Worm (Caenorhabditis elegans) whole organism, young adult: ENCODE measurements around the gene unc-43.

Source experiments
- B0261.1 ChIP-seq: sonication (generic microtip); optimal IDR thresholded peaks from 2 replicates; lab custom pipeline; 2016; ENCODE audit warnings: mild to moderate bottlenecking, missing genetic modification characterization, moderate library complexity, missing compliant biosample characterization
- C06A6.2 ChIP-seq: fragments of 200-800 bp; sonication (Bioruptor generic); conservative IDR thresholded peaks from 2 replicates; pipeline ENCODE4 v1.3.6; 2022; ENCODE audit warnings: missing genetic modification characterization, missing compliant biosample characterization
- F49E8.2 ChIP-seq: sonication (generic microtip); optimal IDR thresholded peaks from 3 replicates; lab custom pipeline; 2017; ENCODE audit warnings: missing genetic modification characterization, mild to moderate bottlenecking, missing compliant biosample characterization, antibody characterized with exemption, moderate library complexity; ENCODE audit not compliant: insufficient read depth
- K12H6.12 ChIP-seq: fragments of 200-800 bp; sonication (Bioruptor generic); optimal IDR thresholded peaks from 2 replicates; lab custom pipeline; 2018; ENCODE audit warnings: mild to moderate bottlenecking, missing genetic modification characterization, missing compliant biosample characterization
- T26A5.8 ChIP-seq: sonication (generic microtip); optimal IDR thresholded peaks from 2 replicates; lab custom pipeline; 2016; ENCODE audit warnings: missing genetic modification characterization, missing compliant biosample characterization
- Y56A3A.18 ChIP-seq: fragments of 200-800 bp; sonication (Bioruptor generic); IDR thresholded peaks from 2 replicates; pipeline ENCODE4 v1.3.6; 2022; ENCODE audit warnings: missing genetic modification reagents, missing genetic modification characterization, missing compliant biosample characterization
- Y79H2A.3 ChIP-seq: fragments of 200-800 bp; sonication (Bioruptor generic); conservative IDR thresholded peaks from 2 replicates; pipeline ENCODE4 v1.3.6; 2022; ENCODE audit warnings: missing genetic modification reagents, missing genetic modification characterization, missing compliant biosample characterization
- Y95B8A.8 ChIP-seq: fragments of 200-800 bp; sonication (Bioruptor generic); IDR thresholded peaks from 2 replicates; pipeline ENCODE4 v1.3.6; 2022; ENCODE audit warnings: missing genetic modification reagents, missing genetic modification characterization, missing compliant biosample characterization
- aptf-2 ChIP-seq: fragments of 200-800 bp; sonication (Bioruptor generic); conservative IDR thresholded peaks from 2 replicates; pipeline ENCODE4 v1.3.6; 2022; ENCODE audit warnings: missing genetic modification reagents, missing genetic modification characterization, missing compliant biosample characterization
- attf-5 ChIP-seq: fragments of 200-800 bp; sonication (Bioruptor generic); optimal IDR thresholded peaks from 2 replicates; lab custom pipeline; 2018; ENCODE audit warnings: mild to moderate bottlenecking, missing genetic modification characterization, missing compliant biosample characterization
- bed-1 ChIP-seq: fragments of 200-800 bp; sonication (Bioruptor generic); IDR thresholded peaks from 2 replicates; pipeline ENCODE4 v1.3.6; 2022; ENCODE audit warnings: missing genetic modification reagents, missing genetic modification characterization, missing compliant biosample characterization
- bed-2 ChIP-seq: fragments of 200-800 bp; sonication (Bioruptor generic); IDR thresholded peaks from 2 replicates; pipeline ENCODE4 v1.3.6; 2022; ENCODE audit warnings: missing genetic modification reagents, missing genetic modification characterization, missing compliant biosample characterization
- chd-7 ChIP-seq: sonication (generic microtip); optimal IDR thresholded peaks from 2 replicates; lab custom pipeline; 2016; ENCODE audit warnings: mild to moderate bottlenecking, missing genetic modification characterization, moderate library complexity, missing compliant biosample characterization
- die-1 ChIP-seq: sonication (generic microtip); optimal IDR thresholded peaks from 2 replicates; lab custom pipeline; 2016; ENCODE audit warnings: missing genotype, mild to moderate bottlenecking, missing genetic modification characterization, missing compliant biosample characterization
- egl-18 ChIP-seq: fragments of 200-800 bp; sonication (Bioruptor generic); IDR thresholded peaks from 2 replicates; pipeline ENCODE4 v1.3.6; 2022; ENCODE audit warnings: missing genetic modification reagents, missing genetic modification characterization, missing compliant biosample characterization
- egl-44 ChIP-seq: fragments of 200-800 bp; sonication (Bioruptor generic); IDR thresholded peaks from 2 replicates; pipeline ENCODE4 v1.3.6; 2022; ENCODE audit warnings: missing genetic modification reagents, missing genetic modification characterization, missing compliant biosample characterization
- hmg-1.2 ChIP-seq: fragments of 200-800 bp; sonication (Bioruptor generic); IDR thresholded peaks from 2 replicates; pipeline ENCODE4 v1.3.6; 2022; ENCODE audit warnings: missing genetic modification reagents, missing genetic modification characterization, missing compliant biosample characterization
- hsf-1 ChIP-seq: fragments of 200-800 bp; sonication (Bioruptor generic); IDR thresholded peaks from 2 replicates; pipeline ENCODE4 v1.3.6; 2022; ENCODE audit warnings: missing genetic modification reagents, missing genetic modification characterization, missing compliant biosample characterization
- let-607 ChIP-seq, 2 experiments: fragments of 200-800 bp in 1 of 2; sonication (Bioruptor generic) in 1 of 2; sonication (generic microtip) in 1 of 2; optimal IDR thresholded peaks; 2 replicates each; lab custom pipeline; 2016 to 2018; ENCODE audit warnings: mild to moderate bottlenecking in 2 of 2, missing compliant biosample characterization in 2 of 2, missing genetic modification characterization in 2 of 2, moderate library complexity in 2 of 2, missing genotype in 1 of 2
- lin-26 ChIP-seq: fragments of 200-800 bp; sonication (Bioruptor generic); IDR thresholded peaks from 2 replicates; pipeline ENCODE4 v1.3.6; 2022; ENCODE audit warnings: missing genetic modification reagents, missing genetic modification characterization, missing compliant biosample characterization
- lin-40 ChIP-seq: sonication (generic microtip); optimal IDR thresholded peaks from 2 replicates; lab custom pipeline; 2016; ENCODE audit warnings: missing genetic modification characterization, mild to moderate bottlenecking, missing compliant biosample characterization, missing genotype, missing genetic modification reagents
- lin-54 ChIP-seq: fragments of 200-800 bp; sonication (Bioruptor generic); optimal IDR thresholded peaks from 2 replicates; lab custom pipeline; 2018; ENCODE audit warnings: mild to moderate bottlenecking, missing genetic modification characterization, missing compliant biosample characterization
- lir-1 ChIP-seq: fragments of 200-800 bp; sonication (Bioruptor generic); conservative IDR thresholded peaks from 2 replicates; pipeline ENCODE4 v1.3.6; 2022; ENCODE audit warnings: missing genetic modification reagents, missing genetic modification characterization, missing compliant biosample characterization
- madf-10 ChIP-seq: sonication (generic microtip); optimal IDR thresholded peaks from 2 replicates; lab custom pipeline; 2016; ENCODE audit warnings: mild to moderate bottlenecking, missing genetic modification characterization, missing compliant biosample characterization
- madf-3 ChIP-seq: fragments of 200-800 bp; sonication (Bioruptor generic); IDR thresholded peaks from 2 replicates; pipeline ENCODE4 v1.3.6; 2022; ENCODE audit warnings: missing genetic modification reagents, missing genetic modification characterization, missing compliant biosample characterization
- madf-6 ChIP-seq: fragments of 200-800 bp; sonication (Bioruptor generic); IDR thresholded peaks from 2 replicates; pipeline ENCODE4 v1.3.6; 2022; ENCODE audit warnings: missing genetic modification reagents, missing genetic modification characterization, missing compliant biosample characterization
- madf-8 ChIP-seq: fragments of 200-800 bp; sonication (Bioruptor generic); conservative IDR thresholded peaks from 2 replicates; pipeline ENCODE4 v1.3.6; 2022; ENCODE audit warnings: missing genetic modification reagents, missing genetic modification characterization, missing compliant biosample characterization
- mcd-1 ChIP-seq: fragments of 200-800 bp; sonication (Bioruptor generic); IDR thresholded peaks from 2 replicates; pipeline ENCODE4 v1.3.6; 2022; ENCODE audit warnings: missing genetic modification reagents, missing genetic modification characterization, missing compliant biosample characterization
- mel-28 ChIP-seq: sonication (generic microtip); optimal IDR thresholded peaks from 2 replicates; lab custom pipeline; 2016; ENCODE audit warnings: borderline replicate concordance, mild to moderate bottlenecking, missing genetic modification characterization, missing compliant biosample characterization
- nhr-179 ChIP-seq: sonication (generic microtip); optimal IDR thresholded peaks from 2 replicates; lab custom pipeline; 2016; ENCODE audit warnings: mild to moderate bottlenecking, missing genetic modification characterization, missing compliant biosample characterization
- nhr-80 ChIP-seq: sonication (generic microtip); optimal IDR thresholded peaks from 2 replicates; lab custom pipeline; 2016; ENCODE audit warnings: missing genetic modification characterization, missing compliant biosample characterization
- nhr-90 ChIP-seq: sonication (generic microtip); optimal IDR thresholded peaks from 2 replicates; lab custom pipeline; 2016; ENCODE audit warnings: missing genotype, mild to moderate bottlenecking, missing genetic modification characterization, missing compliant biosample characterization
- pha-4 ChIP-seq: fragments of 150-350 bp; sonication (generic microtip); optimal IDR thresholded peaks from 2 replicates; lab custom pipeline; 2014; ENCODE audit warnings: missing biosample characterization, missing genetic modification reagents, missing genetic modification characterization
- rcor-1 ChIP-seq: fragments of 200-800 bp; sonication (Bioruptor generic); IDR thresholded peaks from 2 replicates; pipeline ENCODE4 v1.3.6; 2022; ENCODE audit warnings: missing genetic modification reagents, missing genetic modification characterization, missing compliant biosample characterization
- rpc-1 ChIP-seq, 2 experiments: fragments of 150-350 bp in 1 of 2; sonication (generic microtip) in 1 of 2; optimal IDR thresholded peaks; 2 replicates each; lab custom pipeline; 2014 to 2018; ENCODE audit warnings: missing biosample characterization in 1 of 2, missing genetic modification characterization in 1 of 2, missing genetic modification reagents in 1 of 2, missing genotype in 1 of 2
- snpc-1.1 ChIP-seq: sonication (generic microtip); optimal IDR thresholded peaks from 2 replicates; lab custom pipeline; 2017; ENCODE audit warnings: missing genetic modification characterization, mild to moderate bottlenecking, missing compliant biosample characterization, antibody characterized with exemption, moderate library complexity, missing genotype, missing genetic modification reagents; ENCODE audit not compliant: insufficient read depth
- snpc-1.3 ChIP-seq: sonication (generic microtip); optimal IDR thresholded peaks from 2 replicates; lab custom pipeline; 2017; ENCODE audit warnings: missing genetic modification characterization, mild to moderate bottlenecking, missing compliant biosample characterization, antibody characterized with exemption, moderate library complexity, missing genotype, missing genetic modification reagents; ENCODE audit not compliant: insufficient read depth
- snpc-3.4 ChIP-seq: sonication (generic microtip); optimal IDR thresholded peaks from 2 replicates; lab custom pipeline; 2017; ENCODE audit warnings: missing genetic modification characterization, mild to moderate bottlenecking, missing compliant biosample characterization, antibody characterized with exemption, moderate library complexity, missing genotype, missing genetic modification reagents
- tbp1 ChIP-seq: fragments of 200-800 bp; sonication (Bioruptor generic); optimal IDR thresholded peaks from 2 replicates; lab custom pipeline; 2018; ENCODE audit warnings: mild to moderate bottlenecking, missing genetic modification characterization, missing compliant biosample characterization
- unc-130 ChIP-seq: sonication (generic microtip); optimal IDR thresholded peaks from 2 replicates; lab custom pipeline; 2016; ENCODE audit warnings: missing genetic modification reagents, missing genetic modification characterization, missing compliant biosample characterization
- zfh-2 ChIP-seq: fragments of 200-800 bp; sonication (Bioruptor generic); conservative IDR thresholded peaks from 2 replicates; pipeline ENCODE4 v1.3.6; 2022; ENCODE audit warnings: missing genetic modification reagents, missing genetic modification characterization, missing compliant biosample characterization
- ztf-22 ChIP-seq: fragments of 200-800 bp; sonication (Bioruptor generic); optimal IDR thresholded peaks from 2 replicates; lab custom pipeline; 2018; ENCODE audit warnings: mild to moderate bottlenecking, missing genetic modification characterization, moderate library complexity, missing compliant biosample characterization

unc-43 gene

DNA sequence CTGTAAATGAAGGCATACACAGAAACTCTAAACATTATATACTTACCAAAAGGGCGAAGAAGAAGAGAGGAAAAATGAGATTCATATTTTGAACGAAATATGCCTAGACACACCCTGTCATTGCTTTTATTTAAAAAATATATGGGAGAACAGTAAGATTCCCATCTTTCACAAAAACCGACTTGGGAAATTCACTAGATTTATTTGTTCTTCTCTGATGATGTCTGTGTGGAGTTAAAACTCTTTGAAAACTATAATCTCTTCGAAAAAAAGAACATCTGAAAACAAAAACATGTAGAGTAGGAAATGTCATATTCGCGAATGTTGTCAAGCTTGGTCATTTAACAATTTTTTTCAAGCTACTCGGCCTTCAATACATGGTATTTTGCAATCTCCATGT, 39.7 kb downstream of the unc-43 start, which contains the start of gene R09E10.8:
Gene R09E10.8 (minus strand): TSS at position 101 of the 400 bp plus-strand sequence.
- TF ChIP-seq Y56A3A.18 (GFP tag; lab: Robert Waterston, UW): no peak
- TF ChIP-seq hmg-1.2 (GFP tag; lab: Robert Waterston, UW): no peak
- no peak for TF ChIP-seq bed-1
- TF ChIP-seq mcd-1 (GFP tag; lab: Robert Waterston, UW): no peak
- TF ChIP-seq rcor-1: no peak

DNA sequence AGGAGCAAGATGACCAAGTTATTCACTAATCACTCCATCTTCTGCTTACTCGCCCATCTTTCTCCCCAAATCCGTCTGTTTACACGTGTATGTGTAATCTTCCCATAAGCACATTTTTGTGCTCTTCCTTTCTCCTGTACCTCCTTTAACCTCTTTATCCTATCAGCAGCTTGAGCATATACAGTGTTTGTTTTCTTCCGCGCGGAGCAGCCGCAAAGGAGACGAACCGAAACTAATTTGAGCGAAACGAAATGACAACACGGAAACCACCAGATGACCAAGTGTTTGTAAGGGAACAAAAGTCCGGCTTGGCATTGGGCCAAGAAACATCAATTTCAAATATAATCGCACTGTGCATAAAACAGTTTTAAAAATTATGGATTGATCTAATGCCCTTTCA, 45.6 kb downstream of the unc-43 start:
- no peak for TF ChIP-seq chd-7
- no peak for TF ChIP-seq Y79H2A.3 (GFP tag; lab: Robert Waterston, UW)
- no peak for TF ChIP-seq bed-2 (GFP tag; lab: Robert Waterston, UW)
- TF ChIP-seq lin-40 (tag; lab: Kevin White, UChicago): no peak
- no peak for TF ChIP-seq lin-54 (GFP tag; lab: Kevin White, UChicago)
- no peak for TF ChIP-seq nhr-90 (tag; lab: Kevin White, UChicago)
- no peak for TF ChIP-seq T26A5.8
- TF ChIP-seq mel-28 (tag; lab: Kevin White, UChicago): no peak
- no peak for TF ChIP-seq snpc-3.4
- no peak for TF ChIP-seq B0261.1 (tag; lab: Kevin White, UChicago)
- no peak for TF ChIP-seq let-607 (tag; optimal IDR thresholded peaks at IDR 0.05; lab: Kevin White, UChicago)
- no peak for TF ChIP-seq die-1 (tag; lab: Kevin White, UChicago)

DNA sequence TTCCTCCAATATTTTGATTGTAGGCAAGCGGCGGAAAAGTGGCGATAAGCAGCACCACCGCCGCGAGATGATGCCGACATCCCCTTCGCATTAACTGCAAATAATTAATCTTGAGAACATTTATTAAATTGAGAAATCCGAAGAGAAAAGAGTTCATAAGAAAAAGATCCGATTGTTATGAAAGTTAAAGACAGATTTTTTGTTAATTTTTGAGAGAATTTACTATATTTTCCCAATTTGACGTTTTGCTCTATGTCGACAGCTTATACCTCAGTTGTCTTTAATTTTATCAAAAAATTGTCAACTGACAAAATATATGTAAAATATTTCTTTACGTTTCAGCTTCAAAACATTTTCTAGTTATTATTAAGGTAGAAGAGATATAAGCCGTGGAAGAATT, 47.8 kb downstream of the unc-43 start, which contains the start of gene R09E10.5:
Gene R09E10.5 (minus strand): TSS at position 101 of the 400 bp plus-strand sequence.
- TF ChIP-seq rcor-1 (no peak), pha-4 (tag; lab: Kevin White, UChicago) (no peak), madf-8 (GFP tag; lab: Robert Waterston, UW) (no peak), Y95B8A.8 (GFP tag; lab: Robert Waterston, UW) (no peak), C06A6.2 (GFP tag; lab: Robert Waterston, UW) (no peak), ztf-22 (GFP tag; lab: Kevin White, UChicago) (no peak), snpc-3.4 (no peak), tbp1 (no peak), K12H6.12 (tag; lab: Kevin White, UChicago) (no peak), snpc-1.3 (tag; lab: Kevin White, UChicago) (no peak), F49E8.2 (no peak), nhr-179 (tag; lab: Kevin White, UChicago) (no peak), die-1 (tag; lab: Kevin White, UChicago) (no peak), egl-18 (GFP tag; lab: Robert Waterston, UW) (no peak), nhr-80 (tag; lab: Kevin White, UChicago) (no peak), madf-10 (tag; lab: Kevin White, UChicago) (no peak), lir-1 (GFP tag; lab: Robert Waterston, UW) (no peak), aptf-2 (no peak), madf-3 (GFP tag; lab: Robert Waterston, UW) (no peak)
- TF ChIP-seq, all 124 proteins: peak for 0

ce11 chrIV:10296036-10296435, 54.0 kb downstream of the unc-43 start:
- TF ChIP-seq unc-130 (GFP tag; lab: Kevin White, UChicago): no peak
- no peak for TF ChIP-seq attf-5
- TF ChIP-seq hsf-1: no peak
- no peak for TF ChIP-seq snpc-1.1 (tag; lab: Kevin White, UChicago)
- TF ChIP-seq egl-44: no peak
- TF ChIP-seq rpc-1 (optimal IDR thresholded peaks at IDR 0.05; lab: Kevin White, UChicago): no peak
- no peak for TF ChIP-seq rpc-1 (tag; optimal IDR thresholded peaks at IDR 0.05; lab: Kevin White, UChicago)
- TF ChIP-seq zfh-2 (GFP tag; lab: Robert Waterston, UW): no peak
- TF ChIP-seq madf-6 (GFP tag; lab: Robert Waterston, UW): no peak
- TF ChIP-seq lin-26 (GFP tag; lab: Robert Waterston, UW): no peak
